Worm (Caenorhabditis elegans) whole organism, L1 larva: ENCODE data around the gene R06F6.8.
A peak's percentile ranks its signal among the peaks of the same experiment; 100 is the strongest.

Source experiments
- C34B4.2 ChIP-seq: sonication (generic microtip); optimal IDR thresholded peaks from 2 replicates; lab custom pipeline; 2017; ENCODE audit warnings: mild to moderate bottlenecking, missing genetic modification characterization, missing compliant biosample characterization
- Y116A8C.19 ChIP-seq: sonication (generic microtip); optimal IDR thresholded peaks from 2 replicates; lab custom pipeline; 2016; ENCODE audit warnings: missing compliant biosample characterization, missing genetic modification characterization, borderline replicate concordance
- aha-1 ChIP-seq: fragments of 150-350 bp; optimal IDR thresholded peaks from 2 replicates; lab custom pipeline; 2014; ENCODE audit warnings: missing biosample characterization, missing genetic modification characterization
- blmp-1 ChIP-seq: fragments of 150-350 bp; optimal IDR thresholded peaks from 2 replicates; lab custom pipeline; 2014; ENCODE audit warnings: missing biosample characterization, missing genetic modification characterization
- ceh-82 ChIP-seq, 3 experiments: fragments of 150-350 bp in 1 of 3; sonication (generic microtip) in 2 of 3; optimal IDR thresholded peaks; 2 replicates each; lab custom pipeline; 2014 to 2017; ENCODE audit warnings: missing biosample characterization in 3 of 3, missing genetic modification characterization in 3 of 3
- ceh-90 ChIP-seq: sonication (generic microtip); optimal IDR thresholded peaks from 2 replicates; lab custom pipeline; 2016; ENCODE audit warnings: missing genetic modification characterization, missing compliant biosample characterization
- ces-1 ChIP-seq: fragments of 150-350 bp; optimal IDR thresholded peaks from 2 replicates; lab custom pipeline; 2014; ENCODE audit warnings: missing biosample characterization, missing genetic modification reagents, missing genetic modification characterization
- dsc-1 ChIP-seq: sonication (generic microtip); optimal IDR thresholded peaks from 2 replicates; lab custom pipeline; 2016; ENCODE audit warnings: mild to moderate bottlenecking, missing genetic modification characterization, missing compliant biosample characterization
- efl-1 ChIP-seq, 4 experiments: fragments of 150-350 bp; optimal IDR thresholded peaks in 3 of 4; peaks in 1 of 4; 1 replicate in 1 of 4; 2 replicates in 3 of 4; lab custom pipeline; 2014; ENCODE audit warnings: missing biosample characterization in 2 of 4, missing genetic modification characterization in 2 of 4, missing genetic modification reagents in 2 of 4
- egl-13 ChIP-seq: sonication (generic microtip); optimal IDR thresholded peaks from 2 replicates; lab custom pipeline; 2016; ENCODE audit warnings: missing genotype, missing genetic modification reagents, missing genetic modification characterization, missing compliant biosample characterization
- elt-3 ChIP-seq, 6 experiments: fragments of 150-350 bp in 1 of 6; sonication (generic microtip); optimal IDR thresholded peaks; 2 replicates each; lab custom pipeline; 2017 to 2018; ENCODE audit warnings: missing biosample characterization in 6 of 6, missing genetic modification characterization in 6 of 6, inconsistent platforms in 1 of 6
- ets-5 ChIP-seq: fragments of 200-800 bp; sonication (Bioruptor generic); IDR thresholded peaks from 2 replicates; pipeline ENCODE4 v1.3.6; 2022; ENCODE audit warnings: missing genetic modification characterization, missing compliant biosample characterization
- fkh-4 ChIP-seq: sonication (generic microtip); optimal IDR thresholded peaks from 2 replicates; lab custom pipeline; 2016; ENCODE audit warnings: missing compliant biosample characterization, missing genetic modification characterization, borderline replicate concordance
- isw-1 ChIP-seq: fragments of 200-800 bp; sonication (Bioruptor generic); IDR thresholded peaks from 2 replicates; pipeline ENCODE4 v1.3.6; 2022; ENCODE audit warnings: missing genetic modification characterization, missing compliant biosample characterization
- lin-14 ChIP-seq: fragments of 200-800 bp; sonication (Bioruptor generic); optimal IDR thresholded peaks from 2 replicates; lab custom pipeline; 2018; ENCODE audit warnings: mild to moderate bottlenecking, missing genetic modification characterization, moderate library complexity, missing compliant biosample characterization
- lin-35 ChIP-seq, 2 experiments: fragments of 150-350 bp; optimal IDR thresholded peaks; 2 replicates each; lab custom pipeline; 2014; ENCODE audit warnings: missing biosample characterization in 2 of 2, missing genetic modification characterization in 2 of 2, missing genetic modification reagents in 2 of 2
- lsy-2 ChIP-seq, 2 experiments: fragments of 150-350 bp; optimal IDR thresholded peaks; 2 replicates each; lab custom pipeline; 2014; ENCODE audit warnings: missing biosample characterization in 2 of 2, missing genetic modification characterization in 2 of 2
- mdl-1 ChIP-seq, 2 experiments: fragments of 150-350 bp; optimal IDR thresholded peaks; 2 replicates each; lab custom pipeline; 2014 to 2017; ENCODE audit warnings: missing biosample characterization in 2 of 2, missing genetic modification characterization in 2 of 2, inconsistent platforms in 1 of 2
- nhr-12 ChIP-seq: sonication (generic microtip); optimal IDR thresholded peaks from 2 replicates; lab custom pipeline; 2017; ENCODE audit warnings: missing biosample characterization, missing genetic modification characterization
- nhr-20 ChIP-seq: sonication (generic microtip); optimal IDR thresholded peaks from 2 replicates; lab custom pipeline; 2016; ENCODE audit warnings: mild to moderate bottlenecking, missing genetic modification characterization, missing compliant biosample characterization
- nhr-47 ChIP-seq: sonication (generic microtip); optimal IDR thresholded peaks from 2 replicates; lab custom pipeline; 2016; ENCODE audit warnings: mild to moderate bottlenecking, missing genetic modification characterization, moderate library complexity, missing compliant biosample characterization
- nhr-71 ChIP-seq: sonication (generic microtip); optimal IDR thresholded peaks from 2 replicates; lab custom pipeline; 2016; ENCODE audit warnings: mild to moderate bottlenecking, missing genetic modification characterization, moderate library complexity, missing compliant biosample characterization
- nhr-76 ChIP-seq: sonication (generic microtip); optimal IDR thresholded peaks from 2 replicates; lab custom pipeline; 2017; ENCODE audit warnings: missing biosample characterization, missing genetic modification characterization
- nhr-85 ChIP-seq: sonication (generic microtip); peaks from one replicate; lab custom pipeline; 2016; ENCODE audit warnings: missing genetic modification characterization, inconsistent platforms, missing compliant biosample characterization
- pag-3 ChIP-seq: sonication (generic microtip); optimal IDR thresholded peaks from 2 replicates; lab custom pipeline; 2017; ENCODE audit warnings: missing genetic modification characterization, mild to moderate bottlenecking, missing compliant biosample characterization, antibody characterized with exemption, borderline replicate concordance; ENCODE audit not compliant: insufficient read depth
- snu-23 ChIP-seq: sonication (generic microtip); optimal IDR thresholded peaks from 2 replicates; lab custom pipeline; 2016; ENCODE audit warnings: missing genetic modification characterization, missing compliant biosample characterization
- sup-37 ChIP-seq: fragments of 200-800 bp; sonication (Bioruptor generic); optimal IDR thresholded peaks from 2 replicates; lab custom pipeline; 2018; ENCODE audit warnings: mild to moderate bottlenecking, missing genetic modification characterization, missing compliant biosample characterization
- swsn-7 ChIP-seq: sonication (generic microtip); optimal IDR thresholded peaks from 2 replicates; lab custom pipeline; 2016; ENCODE audit warnings: missing genetic modification characterization, missing compliant biosample characterization
- tbx-2 ChIP-seq: sonication (generic microtip); optimal IDR thresholded peaks from 2 replicates; lab custom pipeline; 2016; ENCODE audit warnings: missing genetic modification characterization, missing compliant biosample characterization
- tlp-1 ChIP-seq: fragments of 150-350 bp; optimal IDR thresholded peaks from 2 replicates; lab custom pipeline; 2014; ENCODE audit warnings: missing biosample characterization, missing genetic modification characterization
- unc-130 ChIP-seq: fragments of 150-350 bp; optimal IDR thresholded peaks from 2 replicates; lab custom pipeline; 2017; ENCODE audit warnings: missing biosample characterization, missing genetic modification characterization, inconsistent platforms
- unc-30 ChIP-seq: sonication (generic microtip); optimal IDR thresholded peaks from 2 replicates; lab custom pipeline; 2017; ENCODE audit warnings: missing biosample characterization, missing genetic modification characterization
- unc-98 ChIP-seq: fragments of 200-800 bp; sonication (Bioruptor generic); IDR thresholded peaks from 2 replicates; pipeline ENCODE4 v1.3.6; 2022; ENCODE audit warnings: missing genetic modification characterization, missing compliant biosample characterization
- zip-4 ChIP-seq: fragments of 200-800 bp; sonication (Bioruptor generic); optimal IDR thresholded peaks from 2 replicates; lab custom pipeline; 2018; ENCODE audit warnings: mild to moderate bottlenecking, missing genetic modification characterization, moderate library complexity, missing compliant biosample characterization

Gene R06F6.8

ce11 chrII:10824046-10824445, 4.3 kb upstream of the R06F6.8 start, which contains the start of the genes R06F6.12 and mix-1 (continued):
- no peak for TF ChIP-seq pag-3
- TF ChIP-seq swsn-7 (tag; lab: Kevin White, UChicago) = peak; percentile 52
- TF ChIP-seq sup-37 (GFP tag; lab: Kevin White, UChicago) = no peak
- no peak for TF ChIP-seq Y116A8C.19 (tag; lab: Kevin White, UChicago)
- TF ChIP-seq unc-30 (tag; lab: Kevin White, UChicago) = no peak

ce11 chrII:10820679-10821078, 901 bp upstream of the R06F6.8 start, which contains the start of gene ech-4:
ech-4 (plus strand) TSS chrII:10821031.
- TF ChIP-seq ceh-90 (tag; lab: Kevin White, UChicago) = no peak
- TF ChIP-seq fkh-4 (tag; lab: Kevin White, UChicago) = no peak
- peak in 1 of 2 experiments; percentile 15 for TF ChIP-seq lin-35 (GFP tag; optimal IDR thresholded peaks at IDR 0.05; lab: Kevin White, UChicago)
- TF ChIP-seq nhr-12 (tag; lab: Kevin White, UChicago) = no peak
- TF ChIP-seq nhr-85 (tag; lab: Kevin White, UChicago) = no peak
- no peak for TF ChIP-seq tlp-1
- no peak for TF ChIP-seq sup-37 (GFP tag; lab: Kevin White, UChicago)
- TF ChIP-seq tbx-2 = no peak
- TF ChIP-seq blmp-1 (tag; lab: Kevin White, UChicago) = peak; percentile 16
- TF ChIP-seq isw-1 (GFP tag; lab: Robert Waterston, UW) = no peak
- TF ChIP-seq elt-3 (tag; optimal IDR thresholded peaks at IDR 0.05; lab: Kevin White, UChicago) = no peak

- no peak for TF ChIP-seq lin-35 (GFP tag; optimal IDR thresholded peaks at IDR 0.05; lab: Kevin White, UChicago)
Observed at ce11 chrII:10810690-10811089, 9.1 kb downstream of the R06F6.8 start, which contains the start of gene msrp-7. msrp-7 (plus strand) TSS chrII:10810990.

- no peak for TF ChIP-seq zip-4 (GFP tag; lab: Kevin White, UChicago)
- TF ChIP-seq mdl-1 (tag; optimal IDR thresholded peaks at IDR 0.05; lab: Kevin White, UChicago) = no peak
- TF ChIP-seq unc-130 = no peak
- TF ChIP-seq nhr-20 = no peak
Observed at ce11 chrII:10808708-10809343, 11.0 kb downstream of the R06F6.8 start, which contains the start of gene R06F6.14. R06F6.14 (plus strand) TSS chrII:10809293.

ce11 chrII:10805437-10805836, 14.3 kb downstream of the R06F6.8 start, which contains the start of gene ceh-62:
ceh-62 (plus strand) TSS chrII:10805737.
- TF ChIP-seq ces-1 (GFP tag; lab: Kevin White, UChicago) (no peak), C34B4.2 (tag; lab: Kevin White, UChicago) (no peak), dsc-1 (tag; lab: Kevin White, UChicago) (no peak), pag-3 (no peak)

- TF ChIP-seq snu-23 (GFP tag; lab: Kevin White, UChicago) (no peak), efl-1 (optimal IDR thresholded peaks at IDR 0.05; lab: Kevin White, UChicago) (no peak), efl-1 (GFP tag; optimal IDR thresholded peaks at IDR 0.05 in 1 of 2; lab: Kevin White, UChicago) (peak in 1 of 2 experiments; percentile 55), ets-5 (no peak), sup-37 (GFP tag; lab: Kevin White, UChicago) (no peak), unc-98 (no peak), aha-1 (tag; lab: Kevin White, UChicago) (no peak), nhr-85 (tag; lab: Kevin White, UChicago) (peak; percentile 18), nhr-47 (no peak)
Observed at ce11 chrII:10804907-10805306, 14.9 kb downstream of the R06F6.8 start.

- TF ChIP-seq lin-14 (GFP tag; lab: Kevin White, UChicago) = peak; percentile 62
- peak; percentile 24 for TF ChIP-seq nhr-71 (tag; lab: Kevin White, UChicago)
- TF ChIP-seq egl-13 (tag; lab: Kevin White, UChicago) = peak; percentile 33
- TF ChIP-seq lsy-2 (tag; optimal IDR thresholded peaks at IDR 0.05; lab: Kevin White, UChicago) = peak in 1 of 2 experiments; percentile 15
- TF ChIP-seq nhr-76 = no peak
- peak; percentile 9 for TF ChIP-seq dsc-1 (tag; lab: Kevin White, UChicago)
- no peak for TF ChIP-seq ceh-82 (tag; optimal IDR thresholded peaks at IDR 0.05; lab: Kevin White, UChicago)
Observed at ce11 chrII:10804442-10804841, 15.3 kb downstream of the R06F6.8 start.
